Fruit fly (Drosophila melanogaster) whole organism: ENCODE results near the gene Naxd.

Experiments used
- CG8478 ChIP-seq: fragments of >200 bp; optimal IDR thresholded peaks from 2 replicates; lab custom pipeline; 2018; ENCODE audit warnings: inconsistent platforms
- pan ChIP-seq: fragments of >200 bp; optimal IDR thresholded peaks from 2 replicates; lab custom pipeline; 2017
- psq ChIP-seq: fragments of >200 bp; optimal IDR thresholded peaks from 2 replicates; lab custom pipeline; 2017
- usp ChIP-seq: fragments of >200 bp; optimal IDR thresholded peaks from 2 replicates; lab custom pipeline; 2017; ENCODE audit warnings: missing biosample characterization, missing genetic modification characterization, mixed read lengths

DNA sequence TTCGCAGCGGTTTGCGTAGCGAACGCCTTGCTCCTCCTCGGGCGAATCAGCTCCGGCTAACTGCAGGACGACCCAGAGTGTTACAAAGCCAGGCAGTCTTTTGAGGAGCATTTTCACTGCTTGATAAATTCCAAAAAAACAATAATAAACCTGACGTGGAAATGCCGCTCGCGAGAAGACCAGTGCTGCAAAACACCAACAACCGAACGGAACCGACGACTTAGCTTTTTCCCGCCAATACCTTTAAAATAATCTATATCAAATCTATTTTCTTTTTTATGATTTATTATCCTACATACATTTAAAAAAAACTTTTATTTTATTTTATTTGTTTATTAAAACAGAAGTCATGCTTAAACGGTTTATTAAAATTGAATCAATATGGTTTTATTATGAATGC is 1.5 kb downstream of the Naxd start, which contains the start of gene CNPYb:
- TF ChIP-seq usp (GFP tag; lab: Kevin White, UChicago) (no peak), pan (no peak), psq (no peak), CG8478 (lab: Kevin White, UChicago) (no peak)
